Fruit fly (Drosophila melanogaster): ENCODE data around the gene Cyp4ae1.

Cyp4ae1 gene

DNA sequence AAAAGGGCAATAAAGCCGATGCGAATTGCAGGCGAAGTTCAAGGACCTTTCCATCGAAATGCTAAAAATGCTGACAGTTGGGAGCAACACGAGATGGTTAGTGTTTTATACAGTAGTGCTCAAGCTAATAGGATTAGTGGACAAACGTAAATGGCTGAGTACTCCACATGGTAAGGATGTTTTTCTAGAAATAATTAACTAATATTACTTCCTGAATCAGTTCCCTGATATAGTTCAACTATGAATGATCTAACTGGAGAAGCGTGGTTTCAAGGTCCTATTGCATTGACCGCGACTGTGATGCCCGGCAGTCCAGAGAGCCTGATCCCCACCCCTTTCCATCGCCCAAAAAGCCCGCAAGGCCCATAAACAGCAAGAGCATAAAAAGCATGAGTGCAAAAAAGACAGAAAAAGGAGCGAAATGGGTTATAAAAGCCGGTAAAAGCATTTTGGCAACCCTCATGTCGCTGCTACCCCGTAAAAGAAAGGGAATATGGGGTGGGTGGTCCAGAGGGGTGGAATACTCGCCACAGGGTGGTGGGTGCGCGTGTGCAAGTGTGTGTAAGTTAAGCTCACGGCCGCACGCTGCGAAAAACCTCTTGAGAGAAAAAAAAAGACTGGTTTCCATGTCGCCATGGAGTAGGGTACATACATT lies 44.5 kb upstream of the Cyp4ae1 start (continued):
- TF ChIP-seq CG32532 (GFP tag; IDR thresholded peaks at IDR 0.05): peak; percentile 70
- TF ChIP-seq ash1 (GFP tag; optimal IDR thresholded peaks at IDR 0.05): no peak
- TF ChIP-seq lilli (GFP tag; optimal IDR thresholded peaks at IDR 0.05): peak; percentile 61
- peak; percentile 6 for TF ChIP-seq CG8281 (tag; optimal IDR thresholded peaks at IDR 0.05)
- TF ChIP-seq Bteb2 (GFP tag; optimal IDR thresholded peaks at IDR 0.05): peak; percentile 36
- TF ChIP-seq lab (GFP tag; optimal IDR thresholded peaks at IDR 0.05): peak; percentile 81
- TF ChIP-seq disco-r (GFP tag; optimal IDR thresholded peaks at IDR 0.05): no peak
- no peak for TF ChIP-seq CG16779 (GFP tag; IDR thresholded peaks at IDR 0.05)
- TF ChIP-seq CG13775 (GFP tag; optimal IDR thresholded peaks at IDR 0.05): peak; percentile 30
- 0 out of 3 replicates have a peak, but pooled peaks have one; percentile 21 for TF ChIP-seq CG11093 (GFP tag; IDR thresholded peaks at IDR 0.05)
- TF ChIP-seq CG3847 (GFP tag; IDR thresholded peaks at IDR 0.05): 0 out of 2 replicates have a peak, but pooled peaks have one; percentile 8
- TF ChIP-seq cg (GFP tag; optimal IDR thresholded peaks at IDR 0.05): no peak
- TF ChIP-seq peb (GFP tag; IDR thresholded peaks at IDR 0.05): peak; percentile 48
- TF ChIP-seq CG6254 (GFP tag; optimal IDR thresholded peaks at IDR 0.05): peak; percentile 66
- TF ChIP-seq croc (GFP tag; conservative IDR thresholded peaks at IDR 0.05): peak; percentile 68
- peak; percentile 72 for TF ChIP-seq ranshi (GFP tag; IDR thresholded peaks at IDR 0.05)
- no peak for TF ChIP-seq CG6791 (GFP tag; IDR thresholded peaks at IDR 0.05; ENCODE audit: partially characterized antibody)
- no peak for TF ChIP-seq CG7987 (GFP tag; optimal IDR thresholded peaks at IDR 0.05)
- peak; percentile 45 for TF ChIP-seq Abd-B (GFP tag; optimal IDR thresholded peaks at IDR 0.05)
- no peak for TF ChIP-seq h (optimal IDR thresholded peaks at IDR 0.05)
- no peak for TF ChIP-seq Atf6 (GFP tag; IDR thresholded peaks at IDR 0.05)
- TF ChIP-seq Ssrp (tag; optimal IDR thresholded peaks at IDR 0.05): peak; percentile 56
- no peak for TF ChIP-seq CG12236 (GFP tag; optimal IDR thresholded peaks at IDR 0.05)
- TF ChIP-seq hb (GFP tag; IDR thresholded peaks at IDR 0.05; ENCODE audit: partially characterized antibody): no peak
- peak; percentile 68 for TF ChIP-seq Ptx1 (GFP tag; IDR thresholded peaks at IDR 0.05)
- TF ChIP-seq pan (optimal IDR thresholded peaks at IDR 0.05): no peak
- peak in 1 of 2 experiments; percentile 72 for TF ChIP-seq pan (GFP tag; optimal IDR thresholded peaks at IDR 0.05 in 1 of 2, IDR thresholded peaks at IDR 0.05 in 1 of 2)
- peak; percentile 69 for TF ChIP-seq ind (GFP tag; optimal IDR thresholded peaks at IDR 0.05)
- no peak for TF ChIP-seq GATAe (GFP tag; conservative IDR thresholded peaks at IDR 0.05)
- 0 out of 2 replicates have a peak, but pooled peaks have one; percentile 15 for TF ChIP-seq CG9932 (GFP tag; IDR thresholded peaks at IDR 0.05)
- TF ChIP-seq sr (GFP tag; IDR thresholded peaks at IDR 0.05): no peak
- peak; percentile 56 for TF ChIP-seq CG14667 (GFP tag; IDR thresholded peaks at IDR 0.05)
- peak; percentile 8 for TF ChIP-seq CG11398 (GFP tag; optimal IDR thresholded peaks at IDR 0.05)
- TF ChIP-seq tx (GFP tag; optimal IDR thresholded peaks at IDR 0.05): peak; percentile 42
- TF ChIP-seq CG9609 (GFP tag; optimal IDR thresholded peaks at IDR 0.05): peak; percentile 10
- peak; percentile 59 for TF ChIP-seq salm (tag; optimal IDR thresholded peaks at IDR 0.05)
- peak; percentile 29; the same call in 2 of the 3 replicates for TF ChIP-seq Aef1 (GFP tag; IDR thresholded peaks at IDR 0.05)
- TF ChIP-seq wdn (GFP tag; IDR thresholded peaks at IDR 0.05): 0 out of 2 replicates have a peak, but pooled peaks have one; percentile 20
- TF ChIP-seq kay (GFP tag; optimal IDR thresholded peaks at IDR 0.05): peak; percentile 12
- TF ChIP-seq CG6765 (GFP tag; optimal IDR thresholded peaks at IDR 0.05): peak; percentile 50
- TF ChIP-seq Scr (GFP tag; IDR thresholded peaks at IDR 0.05; ENCODE audit: partially characterized antibody): no peak
- peak; percentile 54 for TF ChIP-seq crc (GFP tag; optimal IDR thresholded peaks at IDR 0.05)
- TF ChIP-seq CG4404 (GFP tag; IDR thresholded peaks at IDR 0.05): peak; percentile 33
- TF ChIP-seq ro (GFP tag; IDR thresholded peaks at IDR 0.05): no peak
- peak; percentile 29 for TF ChIP-seq slp2 (GFP tag; optimal IDR thresholded peaks at IDR 0.05)
- TF ChIP-seq ttk (GFP tag; IDR thresholded peaks at IDR 0.05): peak; percentile 67
- peak; percentile 56 for TF ChIP-seq CG12659 (GFP tag; optimal IDR thresholded peaks at IDR 0.05)
- 0 out of 3 replicates have a peak, but pooled peaks have one; percentile 44 for TF ChIP-seq ase (GFP tag; IDR thresholded peaks at IDR 0.05)
- peak; percentile 47 to 65 for TF ChIP-seq Pdp1 (GFP tag; optimal IDR thresholded peaks at IDR 0.05)
- TF ChIP-seq CG34422 (GFP tag; IDR thresholded peaks at IDR 0.05): no peak
- TF ChIP-seq MESR4 (GFP tag; optimal IDR thresholded peaks at IDR 0.05): no peak
